Fruit fly (Drosophila melanogaster) whole organism, embryonic: ENCODE data around the gene CG3119.

Experiments used
- BEAF-32 ChIP-seq: fragments of 200-800 bp; sonication (Bioruptor generic); optimal IDR thresholded peaks from 3 replicates; lab custom pipeline; 2017; ENCODE audit warnings: missing biosample characterization, missing genetic modification characterization, mild to moderate bottlenecking, moderate library complexity, missing genetic modification reagents
- Bgb ChIP-seq: fragments of 200-800 bp; sonication (Bioruptor generic); IDR thresholded peaks from 2 replicates; pipeline ENCODE4 v1.3.6; 2022; ENCODE audit warnings: missing biosample characterization, missing genetic modification characterization; ENCODE audit not compliant: partially characterized antibody
- CG10267 ChIP-seq: fragments of 200-800 bp; sonication (Bioruptor generic); optimal IDR thresholded peaks from 2 replicates; lab custom pipeline; 2018; ENCODE audit warnings: missing biosample characterization, mild to moderate bottlenecking, missing genetic modification characterization, moderate library complexity
- CG10462 ChIP-seq: fragments of 200-800 bp; sonication (Bioruptor generic); optimal IDR thresholded peaks from 2 replicates; lab custom pipeline; 2016; ENCODE audit warnings: missing biosample characterization, missing genetic modification characterization
- CG11093 ChIP-seq: fragments of 200-800 bp; sonication (Bioruptor generic); IDR thresholded peaks from 3 replicates; pipeline ENCODE4 v1.3.6; 2022; ENCODE audit warnings: missing biosample characterization, missing genetic modification characterization
- CG11247 ChIP-seq: fragments of 200-800 bp; sonication (Bioruptor generic); IDR thresholded peaks from 2 replicates; pipeline ENCODE4 v1.3.6; 2022; ENCODE audit warnings: missing biosample characterization, missing genetic modification characterization
- CG11398 ChIP-seq: fragments of 200-800 bp; sonication (Bioruptor generic); optimal IDR thresholded peaks from 2 replicates; lab custom pipeline; 2016; ENCODE audit warnings: missing biosample characterization, missing genetic modification characterization
- CG11695 ChIP-seq: fragments of 200-800 bp; sonication (Bioruptor generic); IDR thresholded peaks from 3 replicates; pipeline ENCODE4 v1.3.6; 2022; ENCODE audit warnings: missing biosample characterization, missing genetic modification characterization
- CG12155 ChIP-seq: fragments of 200-800 bp; sonication (Bioruptor generic); optimal IDR thresholded peaks from 3 replicates; lab custom pipeline; 2016; ENCODE audit warnings: missing biosample characterization, missing genetic modification characterization
- CG14710 ChIP-seq: fragments of 200-800 bp; sonication (Bioruptor generic); optimal IDR thresholded peaks from 3 replicates; lab custom pipeline; 2019; ENCODE audit warnings: missing biosample characterization, mild to moderate bottlenecking, missing genetic modification characterization, moderate library complexity
- CG17186 ChIP-seq: fragments of 200-800 bp; sonication (Bioruptor generic); optimal IDR thresholded peaks from 3 replicates; lab custom pipeline; 2017; ENCODE audit warnings: missing biosample characterization, missing genetic modification reagents, missing genetic modification characterization
- CG17361 ChIP-seq: fragments of 200-800 bp; sonication (Bioruptor generic); IDR thresholded peaks from 3 replicates; pipeline ENCODE4 v1.3.6; 2022; ENCODE audit warnings: missing biosample characterization, missing genetic modification characterization
- CG2129 ChIP-seq: fragments of 200-800 bp; sonication (Bioruptor generic); IDR thresholded peaks from 2 replicates; pipeline ENCODE4 v1.3.6; 2022; ENCODE audit warnings: missing biosample characterization, missing genetic modification characterization; ENCODE audit not compliant: partially characterized antibody
- CG30403 ChIP-seq: fragments of 200-800 bp; sonication (Bioruptor generic); optimal IDR thresholded peaks from 3 replicates; lab custom pipeline; 2016; ENCODE audit warnings: missing biosample characterization, missing genetic modification characterization
- CG32532 ChIP-seq: fragments of 200-800 bp; sonication (Bioruptor generic); IDR thresholded peaks from 2 replicates; pipeline ENCODE4 v1.3.6; 2022; ENCODE audit warnings: missing biosample characterization, missing genetic modification characterization
- CG33557 ChIP-seq: fragments of 200-800 bp; sonication (Bioruptor generic); optimal IDR thresholded peaks from 2 replicates; lab custom pipeline; 2019; ENCODE audit warnings: missing biosample characterization, mild to moderate bottlenecking, missing genetic modification characterization, moderate library complexity
- CG3838 ChIP-seq: fragments of 200-800 bp; sonication (Bioruptor generic); optimal IDR thresholded peaks from 3 replicates; lab custom pipeline; 2016; ENCODE audit warnings: missing biosample characterization, missing genetic modification characterization
- CG4617 ChIP-seq: fragments of 200-800 bp; sonication (Bioruptor generic); optimal IDR thresholded peaks from 3 replicates; lab custom pipeline; 2016; ENCODE audit warnings: missing biosample characterization, missing genetic modification characterization, borderline replicate concordance
- CG5180 ChIP-seq: fragments of 200-800 bp; sonication (Bioruptor generic); optimal IDR thresholded peaks from 3 replicates; lab custom pipeline; 2017; ENCODE audit warnings: missing biosample characterization, missing genetic modification characterization, mild to moderate bottlenecking, moderate library complexity, missing genetic modification reagents
- CG6272 ChIP-seq: fragments of 200-800 bp; sonication (Bioruptor generic); IDR thresholded peaks from 2 replicates; pipeline ENCODE4 v1.3.6; 2022; ENCODE audit warnings: missing biosample characterization, missing genetic modification characterization
- CG7963 ChIP-seq: fragments of 200-800 bp; sonication (Bioruptor generic); IDR thresholded peaks from 3 replicates; pipeline ENCODE4 v1.3.6; 2022; ENCODE audit warnings: missing biosample characterization, missing genetic modification characterization; ENCODE audit not compliant: partially characterized antibody
- CoRest ChIP-seq: fragments of 200-800 bp; sonication (Bioruptor generic); optimal IDR thresholded peaks from 3 replicates; lab custom pipeline; 2018; ENCODE audit warnings: missing biosample characterization, mild to moderate bottlenecking, missing genetic modification characterization, moderate library complexity
- D19A ChIP-seq: fragments of 200-800 bp; optimal IDR thresholded peaks from 3 replicates; lab custom pipeline; 2019; ENCODE audit warnings: missing biosample characterization, mild to moderate bottlenecking, missing genetic modification characterization, moderate library complexity
- HLH4C ChIP-seq: fragments of 200-800 bp; sonication (Bioruptor generic); IDR thresholded peaks from 3 replicates; pipeline ENCODE4 v1.3.6; 2022; ENCODE audit warnings: missing biosample characterization, missing genetic modification characterization; ENCODE audit not compliant: partially characterized antibody
- HmgZ ChIP-seq: fragments of 200-800 bp; sonication (Bioruptor generic); optimal IDR thresholded peaks from 2 replicates; lab custom pipeline; 2018; ENCODE audit warnings: missing biosample characterization, mild to moderate bottlenecking, missing genetic modification characterization
- Mes4 ChIP-seq: fragments of 200-800 bp; sonication (Bioruptor generic); optimal IDR thresholded peaks from 2 replicates; lab custom pipeline; 2016; ENCODE audit warnings: missing biosample characterization, missing genetic modification characterization
- NK7.1 ChIP-seq: fragments of 200-800 bp; sonication (Bioruptor generic); optimal IDR thresholded peaks from 3 replicates; lab custom pipeline; 2016; ENCODE audit warnings: missing biosample characterization, missing genetic modification characterization
- Nf-YA ChIP-seq: fragments of 200-800 bp; sonication (Bioruptor generic); IDR thresholded peaks from 2 replicates; pipeline ENCODE4 v1.3.6; 2022; ENCODE audit warnings: missing biosample characterization, missing genetic modification characterization
- Poxn ChIP-seq: fragments of 200-800 bp; sonication (Bioruptor generic); IDR thresholded peaks from 2 replicates; pipeline ENCODE4 v1.3.6; 2022; ENCODE audit warnings: missing biosample characterization, missing genetic modification characterization
- Taf1 ChIP-seq: fragments of 200-800 bp; sonication (Bioruptor generic); IDR thresholded peaks from 2 replicates; pipeline ENCODE4 v1.3.6; 2022; ENCODE audit warnings: missing biosample characterization, missing genetic modification characterization
- Tbp ChIP-seq: fragments of >200 bp; optimal IDR thresholded peaks from 2 replicates; lab custom pipeline; 2018; ENCODE audit warnings: missing biosample characterization, missing genetic modification characterization
- ato ChIP-seq: fragments of 200-800 bp; sonication (Bioruptor generic); IDR thresholded peaks from 2 replicates; pipeline ENCODE4 v1.3.6; 2022; ENCODE audit warnings: missing biosample characterization, missing genetic modification characterization; ENCODE audit not compliant: partially characterized antibody
- br ChIP-seq: fragments of >200 bp; optimal IDR thresholded peaks from 2 replicates; lab custom pipeline; 2017
- cas ChIP-seq: fragments of 200-800 bp; sonication (Bioruptor generic); IDR thresholded peaks from 2 replicates; pipeline ENCODE4 v1.3.6; 2022; ENCODE audit warnings: missing biosample characterization, missing genetic modification characterization
- chm ChIP-seq: fragments of 200-800 bp; sonication (Bioruptor generic); IDR thresholded peaks from 2 replicates; pipeline ENCODE4 v1.3.6; 2022; ENCODE audit warnings: missing biosample characterization, missing genetic modification characterization
- en ChIP-seq: fragments of 200-800 bp; sonication (Bioruptor generic); optimal IDR thresholded peaks from 2 replicates; lab custom pipeline; 2016; ENCODE audit warnings: missing biosample characterization, missing genetic modification characterization
- ewg ChIP-seq: fragments of 200-800 bp; sonication (Bioruptor generic); optimal IDR thresholded peaks from 3 replicates; lab custom pipeline; 2017; ENCODE audit warnings: mild to moderate bottlenecking, missing biosample characterization, missing genetic modification reagents, missing genetic modification characterization
- grn ChIP-seq: fragments of 200-800 bp; sonication (Bioruptor generic); optimal IDR thresholded peaks from 3 replicates; lab custom pipeline; 2017; ENCODE audit warnings: missing biosample characterization, missing genetic modification characterization
- hb ChIP-seq: fragments of 200-800 bp; sonication (Bioruptor generic); IDR thresholded peaks from 3 replicates; pipeline ENCODE4 v1.3.6; 2022; ENCODE audit warnings: missing biosample characterization, missing genetic modification characterization; ENCODE audit not compliant: partially characterized antibody
- ind ChIP-seq: fragments of 200-800 bp; sonication (Bioruptor generic); optimal IDR thresholded peaks from 3 replicates; lab custom pipeline; 2016; ENCODE audit warnings: missing biosample characterization, missing genetic modification characterization
- lab ChIP-seq: fragments of 200-800 bp; sonication (Bioruptor generic); optimal IDR thresholded peaks from 3 replicates; lab custom pipeline; 2017; ENCODE audit warnings: missing biosample characterization, missing genetic modification characterization, mild to moderate bottlenecking, moderate library complexity, missing genetic modification reagents
- lmd ChIP-seq: fragments of 200-800 bp; sonication (Bioruptor generic); IDR thresholded peaks from 2 replicates; pipeline ENCODE4 v1.3.6; 2022; ENCODE audit warnings: missing biosample characterization, missing genetic modification characterization
- nom ChIP-seq: fragments of 200-800 bp; sonication (Bioruptor generic); optimal IDR thresholded peaks from 2 replicates; lab custom pipeline; 2017; ENCODE audit warnings: missing biosample characterization, missing genetic modification characterization, mild to moderate bottlenecking, moderate library complexity, missing genetic modification reagents
- org-1 ChIP-seq: fragments of 200-800 bp; sonication (Bioruptor generic); optimal IDR thresholded peaks from 2 replicates; lab custom pipeline; 2017; ENCODE audit warnings: missing biosample characterization, missing genetic modification characterization
- pb ChIP-seq: fragments of 200-800 bp; sonication (Bioruptor generic); optimal IDR thresholded peaks from 3 replicates; lab custom pipeline; 2016; ENCODE audit warnings: missing biosample characterization, missing genetic modification characterization
- peb ChIP-seq: fragments of 200-800 bp; sonication (Bioruptor generic); IDR thresholded peaks from 2 replicates; pipeline ENCODE4 v1.3.6; 2022; ENCODE audit warnings: missing biosample characterization, missing genetic modification characterization
- shn ChIP-seq: fragments of 200-800 bp; sonication (Bioruptor generic); optimal IDR thresholded peaks from 3 replicates; lab custom pipeline; 2016; ENCODE audit warnings: missing biosample characterization, missing genetic modification characterization
- trh ChIP-seq: fragments of 200-800 bp; sonication (Bioruptor generic); optimal IDR thresholded peaks from 2 replicates; lab custom pipeline; 2016; ENCODE audit warnings: missing biosample characterization, missing genetic modification characterization
- unpg ChIP-seq: fragments of 200-800 bp; sonication (Bioruptor generic); optimal IDR thresholded peaks from 3 replicates; lab custom pipeline; 2018; ENCODE audit warnings: missing biosample characterization, mild to moderate bottlenecking, missing genetic modification characterization, moderate library complexity
- zf30C ChIP-seq: fragments of 200-800 bp; sonication (Bioruptor generic); optimal IDR thresholded peaks from 3 replicates; lab custom pipeline; 2018; ENCODE audit warnings: missing biosample characterization, mild to moderate bottlenecking, missing genetic modification characterization

The CG3119 gene

DNA sequence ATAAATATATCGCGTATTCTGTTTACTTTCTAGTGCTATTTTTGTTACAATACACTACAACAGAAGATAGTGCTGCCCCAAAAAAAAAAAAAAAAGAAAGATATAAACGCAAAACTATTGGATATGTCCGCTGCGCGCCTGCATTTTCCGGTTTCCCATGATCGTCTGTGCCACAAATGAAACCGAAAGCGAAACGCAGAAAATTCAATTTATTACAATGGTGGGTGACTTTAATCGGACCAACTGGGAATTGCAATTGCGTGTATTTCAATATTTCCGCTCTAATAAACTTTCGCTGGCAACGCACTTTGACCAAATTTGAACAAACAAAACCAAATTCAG, 25.0 kb upstream of the CG3119 start (continued):
- TF ChIP-seq CG30403 (no peak), CG17186 (GFP tag; lab: Kevin White, UChicago) (no peak), org-1 (GFP tag; lab: Kevin White, UChicago) (no peak), BEAF-32 (GFP tag; lab: Kevin White, UChicago) (no peak), HLH4C (GFP tag; lab: Robert Waterston, UW) (no peak), CG10267 (no peak), CG17361 (GFP tag; lab: Robert Waterston, UW) (no peak), Taf1 (GFP tag; lab: Robert Waterston, UW) (no peak), CG10462 (GFP tag; lab: Kevin White, UChicago) (no peak), ewg (GFP tag; lab: Kevin White, UChicago) (no peak), D19A (tag; lab: Kevin White, UChicago) (no peak), Tbp (GFP tag; lab: Kevin White, UChicago) (no peak), cas (GFP tag; lab: Robert Waterston, UW) (no peak), nom (GFP tag; lab: Kevin White, UChicago) (no peak)

dm6 chr2L:2861885-2862620, 24.4 kb upstream of the CG3119 start:
- TF ChIP-seq CG2129 = no peak
- TF ChIP-seq NK7.1 = no peak
- TF ChIP-seq unpg (GFP tag; lab: Kevin White, UChicago) = peak; percentile 10
- TF ChIP-seq br (lab: Kevin White, UChicago) = no peak
- TF ChIP-seq hb (GFP tag; lab: Robert Waterston, UW) = no peak
- TF ChIP-seq lmd = no peak
- TF ChIP-seq ind (GFP tag; lab: Kevin White, UChicago) = no peak
- no peak for TF ChIP-seq CG5180 (GFP tag; lab: Kevin White, UChicago)
- TF ChIP-seq lab (GFP tag; lab: Kevin White, UChicago) = peak; percentile 33
- TF ChIP-seq CG11247 (GFP tag; lab: Robert Waterston, UW) = no peak
- no peak for TF ChIP-seq Nf-YA (GFP tag; lab: Robert Waterston, UW)
- no peak for TF ChIP-seq peb
- TF ChIP-seq CG7963 (GFP tag; lab: Robert Waterston, UW) = no peak
- no peak for TF ChIP-seq CoRest (tag; lab: Kevin White, UChicago)
- no peak for TF ChIP-seq CG11398 (GFP tag; lab: Kevin White, UChicago)
- TF ChIP-seq CG3838 (GFP tag; lab: Kevin White, UChicago) = no peak
- peak; percentile 79 for TF ChIP-seq Bgb (GFP tag; lab: Robert Waterston, UW)
- no peak for TF ChIP-seq CG14710
- TF ChIP-seq CG12155 (GFP tag; lab: Kevin White, UChicago) = no peak
- no peak for TF ChIP-seq CG33557 (GFP tag; lab: Kevin White, UChicago)
- TF ChIP-seq CG11093 (GFP tag; lab: Robert Waterston, UW) = no peak
- no peak; the same call in 1 of the 2 replicates for TF ChIP-seq CG32532 (GFP tag; lab: Robert Waterston, UW)
- TF ChIP-seq Poxn (GFP tag; lab: Robert Waterston, UW) = no peak
- TF ChIP-seq Mes4 (GFP tag; lab: Kevin White, UChicago) = no peak
- no peak for TF ChIP-seq CG4617 (GFP tag; lab: Kevin White, UChicago)
- TF ChIP-seq CG11695 (GFP tag; lab: Robert Waterston, UW) = no peak; the same call in 2 of the 3 replicates
- TF ChIP-seq chm = peak; percentile 68; the same call in 1 of the 2 replicates
- no peak for TF ChIP-seq en
- no peak for TF ChIP-seq trh (GFP tag; lab: Kevin White, UChicago)
- no peak for TF ChIP-seq shn (GFP tag; lab: Kevin White, UChicago)
- no peak for TF ChIP-seq pb (GFP tag; lab: Kevin White, UChicago)
- no peak for TF ChIP-seq CG6272 (GFP tag; lab: Robert Waterston, UW)
- TF ChIP-seq zf30C (GFP tag; lab: Kevin White, UChicago) = peak; percentile 55
- no peak for TF ChIP-seq HmgZ (tag; lab: Kevin White, UChicago)
- peak; percentile 51; the same call in 1 of the 2 replicates for TF ChIP-seq ato (GFP tag; lab: Robert Waterston, UW)
- peak; percentile 8 for TF ChIP-seq grn
